Worm (Caenorhabditis elegans): ENCODE data around the gene C28A5.6.

C28A5.6 gene

ce11 chrIII:4441781-4442180, 12.5 kb upstream of the C28A5.6 start, which contains the start of gene nex-3:
TSS of gene nex-3 (plus strand) at chrIII:4442081.
- TF ChIP-seq ttx-3 (tag; optimal IDR thresholded peaks at IDR 0.05) (no peak), elt-2 (tag; optimal IDR thresholded peaks at IDR 0.05) (no peak)

DNA sequence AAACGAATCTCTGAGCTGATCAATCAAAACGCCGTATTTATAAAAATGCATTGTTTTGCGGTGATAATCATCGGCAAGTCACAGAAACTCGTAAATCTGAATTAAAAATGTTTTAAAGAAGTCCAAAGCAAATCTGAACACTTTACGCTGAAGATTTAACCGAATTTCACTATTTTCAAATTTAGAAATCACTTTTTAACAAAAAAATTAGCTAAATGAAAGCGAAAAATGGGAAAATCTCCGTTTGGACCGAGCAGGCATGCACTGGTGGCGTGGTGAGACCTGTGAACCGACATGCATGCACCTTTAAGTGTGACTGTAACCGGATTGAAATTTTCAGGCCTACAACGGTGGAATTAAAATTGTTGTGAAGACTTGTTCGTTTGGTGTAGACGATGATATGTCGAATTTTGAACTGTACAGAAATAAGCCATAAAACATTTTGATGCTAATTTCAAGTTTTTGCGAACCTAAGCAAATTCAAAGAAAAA, 10.2 kb upstream of the C28A5.6 start, which contains the start of gene C28A5.2:
Gene C28A5.2, minus strand, starts transcription at position 51 of the 491 bp plus-strand sequence.
- no peak for TF ChIP-seq hlh-30 (tag; optimal IDR thresholded peaks at IDR 0.05; ENCODE audit: insufficient read depth)
- no peak for TF ChIP-seq tbx-7 (tag; optimal IDR thresholded peaks at IDR 0.05)
- TF ChIP-seq pha-4 (tag; optimal IDR thresholded peaks at IDR 0.05), result no peak
- no peak for TF ChIP-seq ceh-31 (tag; optimal IDR thresholded peaks at IDR 0.05)
- TF ChIP-seq C08G9.2 (tag; optimal IDR thresholded peaks at IDR 0.05), result no peak
- no peak for TF ChIP-seq ceh-18 (tag; optimal IDR thresholded peaks at IDR 0.05)
- no peak for TF ChIP-seq C38D4.7 (GFP tag; optimal IDR thresholded peaks at IDR 0.05)
- TF ChIP-seq ama-1 (optimal IDR thresholded peaks at IDR 0.05), result no peak
- no peak for TF ChIP-seq lin-11 (tag; optimal IDR thresholded peaks at IDR 0.05)
- TF ChIP-seq rnt-1 (tag; optimal IDR thresholded peaks at IDR 0.05), result no peak
- no peak for TF ChIP-seq eyg-1 (tag; optimal IDR thresholded peaks at IDR 0.05)
- no peak for TF ChIP-seq ceh-34 (tag; optimal IDR thresholded peaks at IDR 0.05)
- no peak for TF ChIP-seq unc-86 (tag; optimal IDR thresholded peaks at IDR 0.05)
- no peak for TF ChIP-seq sdc-2 (tag; optimal IDR thresholded peaks at IDR 0.05)

DNA sequence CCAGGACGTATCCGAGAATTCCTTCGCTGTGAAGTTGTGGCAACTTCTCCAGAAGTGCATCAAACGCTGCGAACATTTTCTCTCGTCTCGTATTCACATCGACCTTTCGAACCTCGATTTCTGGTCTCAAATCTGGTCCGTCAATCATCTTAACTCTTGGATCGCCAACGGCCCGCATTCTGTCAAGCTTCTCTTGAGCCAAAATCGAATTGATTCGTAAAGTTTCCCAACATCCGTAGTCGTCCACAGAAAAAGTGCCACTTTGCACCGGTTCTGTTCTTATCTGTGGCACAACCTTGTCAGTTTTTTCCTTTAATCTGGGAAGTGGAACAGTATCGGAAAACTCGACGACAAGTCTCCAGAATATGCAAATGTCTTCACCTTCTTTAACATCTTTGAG, 6.0 kb upstream of the C28A5.6 start:
- TF ChIP-seq npax-4 (tag; optimal IDR thresholded peaks at IDR 0.05) (no peak), lin-11 (tag; optimal IDR thresholded peaks at IDR 0.05) (no peak), ztf-16 (tag; optimal IDR thresholded peaks at IDR 0.05) (no peak), tbx-2 (tag; optimal IDR thresholded peaks at IDR 0.05) (no peak), unc-3 (GFP tag; conservative IDR thresholded peaks at IDR 0.05) (no peak), unc-3 (tag; optimal IDR thresholded peaks at IDR 0.05) (no peak), T23F11.4 (GFP tag; optimal IDR thresholded peaks at IDR 0.05) (no peak), fkh-10 (GFP tag; optimal IDR thresholded peaks at IDR 0.05) (no peak), ceh-22 (tag; optimal IDR thresholded peaks at IDR 0.05) (no peak), ceh-24 (tag; optimal IDR thresholded peaks at IDR 0.05) (no peak), che-1 (tag; optimal IDR thresholded peaks at IDR 0.05) (no peak), C08G9.2 (tag; optimal IDR thresholded peaks at IDR 0.05) (no peak), ceh-14 (tag; optimal IDR thresholded peaks at IDR 0.05) (no peak), pha-4 (tag; optimal IDR thresholded peaks at IDR 0.05) (no peak), zip-5 (tag; optimal IDR thresholded peaks at IDR 0.05) (no peak), mec-3 (tag; optimal IDR thresholded peaks at IDR 0.05; ENCODE audit: borderline replicate concordance) (no peak)

- TF ChIP-seq pha-2 (tag; optimal IDR thresholded peaks at IDR 0.05) (no peak), hlh-13 (GFP tag; optimal IDR thresholded peaks at IDR 0.05) (no peak), fkh-10 (GFP tag; optimal IDR thresholded peaks at IDR 0.05) (no peak), dmd-4 (tag; optimal IDR thresholded peaks at IDR 0.05; ENCODE audit: borderline replicate concordance) (no peak), sox-2 (GFP tag; IDR thresholded peaks at IDR 0.05) (no peak), ama-1 (optimal IDR thresholded peaks at IDR 0.05) (no peak), ceh-34 (tag; optimal IDR thresholded peaks at IDR 0.05) (no peak), ztf-16 (tag; optimal IDR thresholded peaks at IDR 0.05) (no peak), ets-4 (tag; optimal IDR thresholded peaks at IDR 0.05) (no peak), fax-1 (tag; optimal IDR thresholded peaks at IDR 0.05) (no peak), gmeb-2 (tag; optimal IDR thresholded peaks at IDR 0.05) (no peak), ceh-30 (tag; optimal IDR thresholded peaks at IDR 0.05) (no peak), pqm-1 (tag; optimal IDR thresholded peaks at IDR 0.05) (no peak), ceh-2 (tag; optimal IDR thresholded peaks at IDR 0.05) (no peak), nhr-232 (tag; optimal IDR thresholded peaks at IDR 0.05) (no peak), ceh-24 (tag; optimal IDR thresholded peaks at IDR 0.05) (no peak), ceh-48 (tag; optimal IDR thresholded peaks at IDR 0.05) (no peak)
These were observed 5.0 kb upstream of the C28A5.6 start, which contains the start of gene C28A5.1 for ce11 chrIII:4434294-4434781. TSS of gene C28A5.1 (minus strand) at chrIII:4434344.
